Fruit fly (Drosophila melanogaster): ENCODE results near the gene bocks.
A peak's percentile ranks its signal among the peaks of the same experiment; 100 is the strongest.

bocks gene

dm6 chr3R:9586663-9587248 lies 4.0 kb downstream of the bocks start, which contains the start of gene P58IPK (continued):
- TF ChIP-seq her (GFP tag; optimal IDR thresholded peaks at IDR 0.05) (peak; percentile 44), CG10274 (GFP tag; optimal IDR thresholded peaks at IDR 0.05) (no peak), CG30020 (tag; optimal IDR thresholded peaks at IDR 0.05) (peak; percentile 52), repo (GFP tag; optimal IDR thresholded peaks at IDR 0.05) (peak; percentile 35), h (optimal IDR thresholded peaks at IDR 0.05) (no peak), aop (GFP tag; IDR thresholded peaks at IDR 0.05) (no peak), gem (tag; optimal IDR thresholded peaks at IDR 0.05) (peak; percentile 68), Blimp-1 (GFP tag; optimal IDR thresholded peaks at IDR 0.05) (peak; percentile 49), CG4360 (GFP tag; IDR thresholded peaks at IDR 0.05) (no peak), CG33557 (GFP tag; optimal IDR thresholded peaks at IDR 0.05) (peak; percentile 20), ash1 (GFP tag; optimal IDR thresholded peaks at IDR 0.05) (peak; percentile 40), Gug (GFP tag; IDR thresholded peaks at IDR 0.05) (peak; percentile 89), CG7372 (GFP tag; IDR thresholded peaks at IDR 0.05) (peak; percentile 71), Adf1 (GFP tag; IDR thresholded peaks at IDR 0.05) (peak; percentile 66), Side (GFP tag; optimal IDR thresholded peaks at IDR 0.05) (peak; percentile 45), CG10431 (GFP tag; optimal IDR thresholded peaks at IDR 0.05) (no peak), trem (tag; optimal IDR thresholded peaks at IDR 0.05) (peak; percentile 88), Asciz (GFP tag; optimal IDR thresholded peaks at IDR 0.05) (no peak), CG18764 (GFP tag; optimal IDR thresholded peaks at IDR 0.05) (peak; percentile 55), CG10654 (GFP tag; optimal IDR thresholded peaks at IDR 0.05) (peak; percentile 23), Atf6 (GFP tag; IDR thresholded peaks at IDR 0.05) (no peak; the same call in 1 of the 2 replicates), CG11696 (GFP tag; IDR thresholded peaks at IDR 0.05) (no peak), hkb (optimal IDR thresholded peaks at IDR 0.05) (no peak), hkb (GFP tag; IDR thresholded peaks at IDR 0.05) (peak; percentile 49; the same call in 1 of the 2 replicates), CG2120 (GFP tag; optimal IDR thresholded peaks at IDR 0.05) (peak; percentile 87), CG11560 (tag; IDR thresholded peaks at IDR 0.05) (peak; percentile 8; the same call in 1 of the 3 replicates), CG43689 (GFP tag; IDR thresholded peaks at IDR 0.05) (no peak), CG12659 (GFP tag; optimal IDR thresholded peaks at IDR 0.05) (peak; percentile 83), CG13894 (tag; optimal IDR thresholded peaks at IDR 0.05) (peak; percentile 77), CG4854 (GFP tag; optimal IDR thresholded peaks at IDR 0.05) (peak; percentile 33), CG14667 (GFP tag; IDR thresholded peaks at IDR 0.05) (peak; percentile 56), zfh2 (GFP tag; optimal IDR thresholded peaks at IDR 0.05) (peak; percentile 80), shn (GFP tag; optimal IDR thresholded peaks at IDR 0.05) (peak; percentile 80), vvl (GFP tag; IDR thresholded peaks at IDR 0.05) (peak; percentile 81), CG2678 (tag; optimal IDR thresholded peaks at IDR 0.05) (no peak), CG4404 (GFP tag; IDR thresholded peaks at IDR 0.05) (peak; percentile 50; the same call in 1 of the 2 replicates), bsh (GFP tag; optimal IDR thresholded peaks at IDR 0.05) (peak in 1 of 2 experiments; percentile 45), bcd (GFP tag; optimal IDR thresholded peaks at IDR 0.05) (peak; percentile 58), Max (GFP tag; optimal IDR thresholded peaks at IDR 0.05) (peak; percentile 56), mld (GFP tag; IDR thresholded peaks at IDR 0.05; ENCODE audit: partially characterized antibody) (peak; percentile 76; the same call in 2 of the 3 replicates), Ada2b (GFP tag; IDR thresholded peaks at IDR 0.05) (no peak), CG6854 (GFP tag; optimal IDR thresholded peaks at IDR 0.05) (no peak), CG15696 (tag; optimal IDR thresholded peaks at IDR 0.05) (peak; percentile 32), Sry-δ (GFP tag; optimal IDR thresholded peaks at IDR 0.05) (peak; percentile 97), CG9797 (GFP tag; optimal IDR thresholded peaks at IDR 0.05) (peak; percentile 49), da (GFP tag; optimal IDR thresholded peaks at IDR 0.05) (peak; percentile 34), CG10959 (GFP tag; IDR thresholded peaks at IDR 0.05) (no peak), lov (optimal IDR thresholded peaks at IDR 0.05) (no peak), lov (GFP tag; IDR thresholded peaks at IDR 0.05) (0 out of 3 replicates have a peak, but pooled peaks have one; percentile 37), Hey (tag; optimal IDR thresholded peaks at IDR 0.05) (no peak), CG34376 (GFP tag; optimal IDR thresholded peaks at IDR 0.05) (peak; percentile 57)

Data from whole organism, embryonic.